Worm (Caenorhabditis elegans) whole organism, L4 larva: Measurements from ENCODE around the gene tars-1.

Source experiments
- D1046.2 ChIP-seq: fragments of 200-800 bp; sonication (Bioruptor generic); IDR thresholded peaks from 2 replicates; pipeline ENCODE4 v1.3.6; 2022; ENCODE audit warnings: missing genetic modification characterization, missing compliant biosample characterization
- F44E2.7 ChIP-seq: fragments of 200-800 bp; sonication (Bioruptor generic); IDR thresholded peaks from 2 replicates; pipeline ENCODE4 v2.1.2; 2022; ENCODE audit warnings: missing genetic modification characterization, missing compliant biosample characterization
- aly-2 ChIP-seq: sonication (generic microtip); optimal IDR thresholded peaks from 2 replicates; lab custom pipeline; 2018; ENCODE audit warnings: missing biosample characterization, missing genetic modification characterization
- ceh-44 ChIP-seq: fragments of 200-800 bp; sonication (Bioruptor generic); IDR thresholded peaks from 2 replicates; pipeline ENCODE4 v1.3.6; 2022; ENCODE audit warnings: missing genetic modification reagents, missing genetic modification characterization, missing compliant biosample characterization
- daf-8 ChIP-seq: fragments of 200-800 bp; sonication (Bioruptor generic); IDR thresholded peaks from 2 replicates; pipeline ENCODE4 v1.3.6; 2022; ENCODE audit warnings: missing genetic modification characterization, missing compliant biosample characterization
- lsy-2 ChIP-seq, 2 experiments: fragments of 150-350 bp in 1 of 2; sonication (generic microtip) in 1 of 2; optimal IDR thresholded peaks; 2 replicates each; lab custom pipeline; 2014 to 2017; ENCODE audit warnings: missing biosample characterization in 2 of 2, missing genetic modification characterization in 2 of 2
- nhr-28 ChIP-seq: fragments of 150-350 bp; optimal IDR thresholded peaks from 2 replicates; lab custom pipeline; 2014; ENCODE audit warnings: missing biosample characterization, missing genetic modification characterization

DNA sequence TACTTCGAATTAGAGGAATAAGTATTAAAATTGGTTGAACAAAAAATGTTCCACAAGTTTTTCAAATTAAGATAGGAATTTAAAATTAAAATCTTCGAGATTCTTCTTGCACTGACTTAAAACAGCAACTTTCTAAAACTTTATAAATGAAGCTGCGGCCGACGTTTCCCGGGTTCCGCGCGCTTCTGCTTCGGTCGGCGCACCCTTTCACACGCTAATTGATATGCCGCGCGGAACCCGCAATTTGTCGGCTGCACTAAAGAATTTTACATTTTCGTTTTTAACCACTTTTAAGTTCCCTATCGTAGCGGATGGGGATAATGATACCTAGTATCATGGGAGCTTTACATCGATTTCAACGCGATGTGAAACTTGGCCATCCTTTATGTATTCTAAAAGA, 19.3 kb upstream of the tars-1 start:
- TF ChIP-seq daf-8 (GFP tag; lab: Robert Waterston, UW) (no peak), ceh-44 (GFP tag; lab: Robert Waterston, UW) (no peak), lsy-2 (tag; optimal IDR thresholded peaks at IDR 0.05; lab: Kevin White, UChicago) (no peak), F44E2.7 (GFP tag; lab: Robert Waterston, UW) (no peak), nhr-28 (tag; lab: Kevin White, UChicago) (no peak), aly-2 (tag; lab: Kevin White, UChicago) (no peak), D1046.2 (GFP tag; lab: Robert Waterston, UW) (no peak)
